Fruit fly (Drosophila melanogaster) whole organism, embryonic: ENCODE results near the gene CG34162.

Experiments
- Asciz ChIP-seq: fragments of 200-800 bp; sonication (Bioruptor generic); optimal IDR thresholded peaks from 2 replicates; lab custom pipeline; 2017; ENCODE audit warnings: missing biosample characterization, mild to moderate bottlenecking, missing genetic modification characterization, missing genetic modification reagents
- CG10267 ChIP-seq: fragments of 200-800 bp; sonication (Bioruptor generic); optimal IDR thresholded peaks from 2 replicates; lab custom pipeline; 2018; ENCODE audit warnings: missing biosample characterization, mild to moderate bottlenecking, missing genetic modification characterization, moderate library complexity
- CG10431 ChIP-seq: fragments of 200-800 bp; sonication (Bioruptor generic); optimal IDR thresholded peaks from 3 replicates; lab custom pipeline; 2018; ENCODE audit warnings: missing biosample characterization, mild to moderate bottlenecking, missing genetic modification characterization
- CG10979 ChIP-seq: fragments of 200-800 bp; sonication (Bioruptor generic); optimal IDR thresholded peaks from 2 replicates; lab custom pipeline; 2018; ENCODE audit warnings: missing biosample characterization, mild to moderate bottlenecking, missing genetic modification characterization, moderate library complexity
- CG12299 ChIP-seq: fragments of 200-800 bp; sonication (Bioruptor generic); optimal IDR thresholded peaks from 2 replicates; lab custom pipeline; 2018; ENCODE audit warnings: missing biosample characterization, mild to moderate bottlenecking, missing genetic modification characterization
- CG12391 ChIP-seq: fragments of 200-800 bp; sonication (Bioruptor generic); optimal IDR thresholded peaks from 3 replicates; lab custom pipeline; 2018; ENCODE audit warnings: missing biosample characterization, mild to moderate bottlenecking, missing genetic modification characterization, moderate library complexity
- CG15601 ChIP-seq: fragments of 200-800 bp; sonication (Bioruptor generic); optimal IDR thresholded peaks from 3 replicates; lab custom pipeline; 2019; ENCODE audit warnings: missing biosample characterization, mild to moderate bottlenecking, missing genetic modification characterization, moderate library complexity
- CG16813 ChIP-seq: fragments of 200-800 bp; sonication (Bioruptor generic); IDR thresholded peaks from 3 replicates; pipeline ENCODE4 v1.3.6; 2022; ENCODE audit warnings: missing biosample characterization, missing genetic modification characterization; ENCODE audit not compliant: partially characterized antibody
- CG17361 ChIP-seq: fragments of 200-800 bp; sonication (Bioruptor generic); IDR thresholded peaks from 3 replicates; pipeline ENCODE4 v1.3.6; 2022; ENCODE audit warnings: missing biosample characterization, missing genetic modification characterization
- CG17612 ChIP-seq: fragments of 200-800 bp; sonication (Bioruptor generic); IDR thresholded peaks from 2 replicates; pipeline ENCODE4 v1.3.6; 2022; ENCODE audit warnings: missing biosample characterization, missing genetic modification characterization
- CG2120 ChIP-seq: fragments of 200-800 bp; sonication (Bioruptor generic); optimal IDR thresholded peaks from 3 replicates; lab custom pipeline; 2016; ENCODE audit warnings: missing biosample characterization, missing genetic modification characterization
- CG3065 ChIP-seq: fragments of 200-800 bp; sonication (Bioruptor generic); optimal IDR thresholded peaks from 2 replicates; lab custom pipeline; 2016; ENCODE audit warnings: missing biosample characterization, missing genetic modification characterization
- CG31441 ChIP-seq: fragments of 200-800 bp; sonication (Bioruptor generic); IDR thresholded peaks from 2 replicates; pipeline ENCODE4 v1.3.6; 2022; ENCODE audit warnings: missing biosample characterization, missing genetic modification characterization
- CG3163 ChIP-seq: fragments of 200-800 bp; sonication (Bioruptor generic); optimal IDR thresholded peaks from 3 replicates; lab custom pipeline; 2016; ENCODE audit warnings: missing biosample characterization, missing genetic modification characterization
- CG3995 ChIP-seq: fragments of 200-800 bp; sonication (Bioruptor generic); optimal IDR thresholded peaks from 3 replicates; lab custom pipeline; 2016; ENCODE audit warnings: missing biosample characterization, missing genetic modification characterization
- CG4404 ChIP-seq: fragments of 200-800 bp; sonication (Bioruptor generic); IDR thresholded peaks from 2 replicates; pipeline ENCODE4 v1.3.6; 2022; ENCODE audit warnings: missing biosample characterization, missing genetic modification characterization
- CG4820 ChIP-seq: fragments of 200-800 bp; sonication (Bioruptor generic); optimal IDR thresholded peaks from 3 replicates; lab custom pipeline; 2016; ENCODE audit warnings: missing biosample characterization, missing genetic modification characterization
- CG6689 ChIP-seq: fragments of 200-800 bp; sonication (Bioruptor generic); IDR thresholded peaks from 2 replicates; pipeline ENCODE4 v1.3.6; 2022; ENCODE audit warnings: missing biosample characterization, missing genetic modification characterization
- CG7271 ChIP-seq: fragments of 200-800 bp; sonication (Bioruptor generic); optimal IDR thresholded peaks from 2 replicates; lab custom pipeline; 2018; ENCODE audit warnings: missing biosample characterization, mild to moderate bottlenecking, missing genetic modification characterization, moderate library complexity
- CG9797 ChIP-seq: fragments of 200-800 bp; sonication (Bioruptor generic); optimal IDR thresholded peaks from 3 replicates; lab custom pipeline; 2018; ENCODE audit warnings: missing biosample characterization, mild to moderate bottlenecking, missing genetic modification characterization
- CG9817 ChIP-seq: fragments of 200-800 bp; sonication (Bioruptor generic); optimal IDR thresholded peaks from 2 replicates; lab custom pipeline; 2018; ENCODE audit warnings: missing biosample characterization, mild to moderate bottlenecking, missing genetic modification characterization, moderate library complexity
- CTCF ChIP-seq: fragments of 200-800 bp; sonication (Bioruptor generic); optimal IDR thresholded peaks from 2 replicates; lab custom pipeline; 2017; ENCODE audit warnings: missing biosample characterization, mild to moderate bottlenecking, missing genetic modification characterization, moderate library complexity
- CoRest ChIP-seq: fragments of 200-800 bp; sonication (Bioruptor generic); optimal IDR thresholded peaks from 3 replicates; lab custom pipeline; 2018; ENCODE audit warnings: missing biosample characterization, mild to moderate bottlenecking, missing genetic modification characterization, moderate library complexity
- Dek ChIP-seq: fragments of 200-800 bp; sonication (Bioruptor generic); optimal IDR thresholded peaks from 3 replicates; lab custom pipeline; 2019; ENCODE audit warnings: missing biosample characterization, mild to moderate bottlenecking, missing genetic modification characterization, moderate library complexity
- Dip2 ChIP-seq: fragments of 200-800 bp; sonication (Bioruptor generic); IDR thresholded peaks from 2 replicates; pipeline ENCODE4 v1.3.6; 2022; ENCODE audit warnings: missing biosample characterization, missing genetic modification characterization
- ERR ChIP-seq: fragments of 200-800 bp; sonication (Bioruptor generic); optimal IDR thresholded peaks from 2 replicates; lab custom pipeline; 2016; ENCODE audit warnings: missing biosample characterization, missing genetic modification characterization
- Elba2 ChIP-seq: fragments of 200-800 bp; sonication (Bioruptor generic); optimal IDR thresholded peaks from 3 replicates; lab custom pipeline; 2016; ENCODE audit warnings: missing biosample characterization, missing genetic modification characterization
- H2.0 ChIP-seq: fragments of 200-800 bp; sonication (Bioruptor generic); IDR thresholded peaks from 2 replicates; pipeline ENCODE4 v1.3.6; 2022; ENCODE audit warnings: missing biosample characterization, missing genetic modification characterization
- HLH54F ChIP-seq: fragments of 200-800 bp; sonication (Bioruptor generic); optimal IDR thresholded peaks from 3 replicates; lab custom pipeline; 2016; ENCODE audit warnings: missing biosample characterization, missing genetic modification characterization
- HmgZ ChIP-seq: fragments of 200-800 bp; sonication (Bioruptor generic); optimal IDR thresholded peaks from 2 replicates; lab custom pipeline; 2018; ENCODE audit warnings: missing biosample characterization, mild to moderate bottlenecking, missing genetic modification characterization
- Lpt ChIP-seq: fragments of >200 bp; optimal IDR thresholded peaks from 2 replicates; lab custom pipeline; 2018; ENCODE audit warnings: missing biosample characterization, missing genetic modification characterization
- Poxn ChIP-seq: fragments of 200-800 bp; sonication (Bioruptor generic); IDR thresholded peaks from 2 replicates; pipeline ENCODE4 v1.3.6; 2022; ENCODE audit warnings: missing biosample characterization, missing genetic modification characterization
- Ptx1 ChIP-seq: fragments of 200-800 bp; sonication (Bioruptor generic); IDR thresholded peaks from 2 replicates; pipeline ENCODE4 v1.3.6; 2022; ENCODE audit warnings: missing biosample characterization, missing genetic modification characterization
- Ssrp ChIP-seq: fragments of 200-800 bp; sonication (Bioruptor generic); optimal IDR thresholded peaks from 2 replicates; lab custom pipeline; 2018; ENCODE audit warnings: missing biosample characterization, mild to moderate bottlenecking, missing genetic modification characterization, moderate library complexity
- YL-1 ChIP-seq: fragments of 200-800 bp; sonication (Bioruptor generic); optimal IDR thresholded peaks from 3 replicates; lab custom pipeline; 2017; ENCODE audit warnings: missing biosample characterization, mild to moderate bottlenecking, missing genetic modification characterization
- ab ChIP-seq: fragments of 200-800 bp; sonication (Bioruptor generic); optimal IDR thresholded peaks from 2 replicates; lab custom pipeline; 2016; ENCODE audit warnings: missing biosample characterization, missing genetic modification characterization
- bab2 ChIP-seq: fragments of 200-800 bp; sonication (Bioruptor generic); optimal IDR thresholded peaks from 2 replicates; lab custom pipeline; 2016; ENCODE audit warnings: missing biosample characterization, missing genetic modification characterization
- esg ChIP-seq: fragments of 200-800 bp; sonication (Bioruptor generic); conservative IDR thresholded peaks from 2 replicates; pipeline ENCODE4 v1.3.6; 2022; ENCODE audit warnings: missing biosample characterization, missing genetic modification characterization
- fd64A ChIP-seq: fragments of 200-800 bp; sonication (Bioruptor generic); optimal IDR thresholded peaks from 3 replicates; lab custom pipeline; 2018; ENCODE audit warnings: missing biosample characterization, mild to moderate bottlenecking, missing genetic modification characterization
- gem ChIP-seq: fragments of 200-800 bp; sonication (Bioruptor generic); optimal IDR thresholded peaks from 2 replicates; lab custom pipeline; 2019; ENCODE audit warnings: missing biosample characterization, mild to moderate bottlenecking, missing genetic modification characterization, moderate library complexity
- grn ChIP-seq: fragments of 200-800 bp; sonication (Bioruptor generic); optimal IDR thresholded peaks from 3 replicates; lab custom pipeline; 2017; ENCODE audit warnings: missing biosample characterization, missing genetic modification characterization
- ind ChIP-seq: fragments of 200-800 bp; sonication (Bioruptor generic); optimal IDR thresholded peaks from 3 replicates; lab custom pipeline; 2016; ENCODE audit warnings: missing biosample characterization, missing genetic modification characterization
- lab ChIP-seq: fragments of 200-800 bp; sonication (Bioruptor generic); optimal IDR thresholded peaks from 3 replicates; lab custom pipeline; 2017; ENCODE audit warnings: missing biosample characterization, missing genetic modification characterization, mild to moderate bottlenecking, moderate library complexity, missing genetic modification reagents
- lmd ChIP-seq: fragments of 200-800 bp; sonication (Bioruptor generic); IDR thresholded peaks from 2 replicates; pipeline ENCODE4 v1.3.6; 2022; ENCODE audit warnings: missing biosample characterization, missing genetic modification characterization
- maf-S ChIP-seq: fragments of 200-800 bp; sonication (Bioruptor generic); optimal IDR thresholded peaks from 2 replicates; lab custom pipeline; 2016; ENCODE audit warnings: missing biosample characterization, missing genetic modification characterization
- sug ChIP-seq: fragments of 200-800 bp; optimal IDR thresholded peaks from 2 replicates; lab custom pipeline; 2019; ENCODE audit warnings: missing biosample characterization, mild to moderate bottlenecking, missing genetic modification characterization, moderate library complexity
- tio ChIP-seq: fragments of 200-800 bp; sonication (Bioruptor generic); optimal IDR thresholded peaks from 2 replicates; lab custom pipeline; 2017; ENCODE audit warnings: missing biosample characterization, missing genetic modification characterization, inconsistent platforms
- tll ChIP-seq, 2 experiments: fragments of 200-800 bp in 1 of 2; fragments of >200 bp in 1 of 2; sonication (Bioruptor generic) in 1 of 2; optimal IDR thresholded peaks; 2 replicates each; lab custom pipeline; 2017 to 2019; ENCODE audit warnings: missing biosample characterization in 2 of 2, missing genetic modification characterization in 2 of 2, mild to moderate bottlenecking in 1 of 2, moderate library complexity in 1 of 2
- twi ChIP-seq: fragments of 200-800 bp; optimal IDR thresholded peaks from 2 replicates; lab custom pipeline; 2019; ENCODE audit warnings: missing biosample characterization, mild to moderate bottlenecking, missing genetic modification characterization, moderate library complexity
- tx ChIP-seq: fragments of 200-800 bp; sonication (Bioruptor generic); optimal IDR thresholded peaks from 2 replicates; lab custom pipeline; 2016; ENCODE audit warnings: missing biosample characterization, missing genetic modification characterization

Gene CG34162

dm6 chr2L:11493933-11494332, 37.7 kb upstream of the CG34162 start:
- TF ChIP-seq grn (no peak), CG10979 (peak; percentile 70), Dip2 (GFP tag; lab: Robert Waterston, UW) (no peak), CTCF (GFP tag; lab: Kevin White, UChicago) (peak; percentile 76), Poxn (GFP tag; lab: Robert Waterston, UW) (no peak)

- TF ChIP-seq HmgZ (tag; lab: Kevin White, UChicago): peak; percentile 44
- TF ChIP-seq H2.0 (GFP tag; lab: Robert Waterston, UW): no peak
- TF ChIP-seq ind (GFP tag; lab: Kevin White, UChicago): peak; percentile 52
- TF ChIP-seq CG3995 (GFP tag; lab: Kevin White, UChicago): peak; percentile 87
- TF ChIP-seq CG17361 (GFP tag; lab: Robert Waterston, UW): peak; percentile 46; the same call in 1 of the 3 replicates
- TF ChIP-seq CG4820 (GFP tag; lab: Kevin White, UChicago): peak; percentile 25
- peak; percentile 35 for TF ChIP-seq YL-1
- peak; percentile 13 for TF ChIP-seq lab (GFP tag; lab: Kevin White, UChicago)
- TF ChIP-seq tio (GFP tag; lab: Kevin White, UChicago): peak; percentile 48
- peak; percentile 79 for TF ChIP-seq CoRest (tag; lab: Kevin White, UChicago)
- TF ChIP-seq twi: peak; percentile 49
- peak; percentile 48 for TF ChIP-seq Ssrp (tag; lab: Kevin White, UChicago)
- TF ChIP-seq CG16813 (GFP tag; lab: Robert Waterston, UW): 0 out of 3 replicates have a peak, but pooled peaks have one; percentile 30
- TF ChIP-seq Lpt: no peak
- peak; percentile 36 for TF ChIP-seq Dek (tag; lab: Kevin White, UChicago)
- peak; percentile 4 for TF ChIP-seq CG9797
- no peak for TF ChIP-seq CG10431 (GFP tag; lab: Kevin White, UChicago)
- TF ChIP-seq CG31441 (GFP tag; lab: Robert Waterston, UW): 0 out of 2 replicates have a peak, but pooled peaks have one; percentile 26
- TF ChIP-seq ERR (GFP tag; lab: Kevin White, UChicago): no peak
- TF ChIP-seq CG3163: no peak
- no peak for TF ChIP-seq Ptx1 (GFP tag; lab: Robert Waterston, UW)
- TF ChIP-seq CG10267 (tag; lab: Kevin White, UChicago): peak; percentile 95
- peak; percentile 58 for TF ChIP-seq bab2 (GFP tag; lab: Kevin White, UChicago)
- peak; percentile 43 for TF ChIP-seq CG9817 (tag; lab: Kevin White, UChicago)
- peak; percentile 33 for TF ChIP-seq tx
- no peak for TF ChIP-seq CG6689
- TF ChIP-seq maf-S: peak; percentile 52
- peak; percentile 24 for TF ChIP-seq CG3065 (GFP tag; lab: Kevin White, UChicago)
- peak; percentile 53; the same call in 1 of the 2 replicates for TF ChIP-seq CG17612 (GFP tag; lab: Robert Waterston, UW)
- TF ChIP-seq esg (GFP tag; lab: Robert Waterston, UW): 0 out of 2 replicates have a peak, but pooled peaks have one; percentile 11
- peak in 1 of 2 experiments; percentile 51 for TF ChIP-seq tll (GFP tag; optimal IDR thresholded peaks at IDR 0.05; lab: Kevin White, UChicago)
- TF ChIP-seq lmd (GFP tag; lab: Robert Waterston, UW): no peak
- TF ChIP-seq CG15601 (tag; lab: Kevin White, UChicago): peak; percentile 39
- TF ChIP-seq CG12299 (tag; lab: Kevin White, UChicago): no peak
- no peak; the same call in 1 of the 2 replicates for TF ChIP-seq CG4404 (GFP tag; lab: Robert Waterston, UW)
- TF ChIP-seq Asciz (GFP tag; lab: Kevin White, UChicago): no peak
- peak; percentile 5 for TF ChIP-seq ab (GFP tag; lab: Kevin White, UChicago)
- no peak for TF ChIP-seq fd64A (GFP tag; lab: Kevin White, UChicago)
- TF ChIP-seq sug: peak; percentile 37
- TF ChIP-seq CG2120 (GFP tag; lab: Kevin White, UChicago): peak; percentile 77
- peak; percentile 60 for TF ChIP-seq CG12391 (tag; lab: Kevin White, UChicago)
- TF ChIP-seq HLH54F (GFP tag; lab: Kevin White, UChicago): peak; percentile 66
- peak; percentile 65 for TF ChIP-seq gem
- TF ChIP-seq CG7271 (tag; lab: Kevin White, UChicago): no peak
- peak; percentile 77 for TF ChIP-seq Elba2 (GFP tag; lab: Kevin White, UChicago)
Measured at dm6 chr2L:11498839-11499238, 32.8 kb upstream of the CG34162 start, which contains the start of gene Cog8. Gene Cog8, minus strand, starts transcription at chr2L:11498948.
